Worm (Caenorhabditis elegans) whole organism, young adult: ENCODE results near the gene lgc-48.

ENCODE experiments used
- K12H6.12 ChIP-seq: fragments of 200-800 bp; sonication (Bioruptor generic); optimal IDR thresholded peaks from 2 replicates; lab custom pipeline; 2018; ENCODE audit warnings: mild to moderate bottlenecking, missing genetic modification characterization, missing compliant biosample characterization
- Y53G8AR.9 ChIP-seq: fragments of 200-800 bp; sonication (Bioruptor generic); conservative IDR thresholded peaks from 2 replicates; pipeline ENCODE4 v1.3.6; 2022; ENCODE audit warnings: missing genetic modification reagents, missing genetic modification characterization, missing compliant biosample characterization
- cebp-1 ChIP-seq, 2 experiments: fragments of 200-800 bp in 1 of 2; sonication (Bioruptor generic) in 1 of 2; sonication (generic microtip) in 1 of 2; IDR thresholded peaks in 1 of 2; optimal IDR thresholded peaks in 1 of 2; 2 replicates each; pipeline versions ENCODE4 v1.3.6 to Lab custom; 2017 to 2022; ENCODE audit warnings: missing compliant biosample characterization in 2 of 2, missing genetic modification characterization in 2 of 2, mild to moderate bottlenecking in 1 of 2, missing genetic modification reagents in 1 of 2, moderate library complexity in 1 of 2
- lin-35 ChIP-seq, 3 experiments: fragments of 150-350 bp in 2 of 3; sonication (generic microtip) in 1 of 3; optimal IDR thresholded peaks; 2 replicates each; lab custom pipeline; 2014 to 2018; ENCODE audit warnings: missing biosample characterization in 3 of 3, missing genetic modification characterization in 3 of 3, missing genetic modification reagents in 3 of 3
- madf-6 ChIP-seq: fragments of 200-800 bp; sonication (Bioruptor generic); IDR thresholded peaks from 2 replicates; pipeline ENCODE4 v1.3.6; 2022; ENCODE audit warnings: missing genetic modification reagents, missing genetic modification characterization, missing compliant biosample characterization
- nhr-90 ChIP-seq: sonication (generic microtip); optimal IDR thresholded peaks from 2 replicates; lab custom pipeline; 2016; ENCODE audit warnings: missing genotype, mild to moderate bottlenecking, missing genetic modification characterization, missing compliant biosample characterization
- rec-8 ChIP-seq, 2 experiments: sonication (generic microtip); optimal IDR thresholded peaks; 2 replicates each; lab custom pipeline; 2016; ENCODE audit warnings: mild to moderate bottlenecking in 2 of 2, missing genetic modification characterization in 2 of 2, missing genetic modification reagents in 2 of 2, missing genotype in 2 of 2, missing biosample characterization in 1 of 2, missing compliant biosample characterization in 1 of 2, moderate library complexity in 1 of 2
- unc-62 ChIP-seq: fragments of 150-350 bp; optimal IDR thresholded peaks from 2 replicates; lab custom pipeline; 2014; ENCODE audit warnings: missing biosample characterization, missing genetic modification reagents, missing genetic modification characterization

- TF ChIP-seq K12H6.12 (tag; lab: Kevin White, UChicago), result no peak
- TF ChIP-seq nhr-90 (tag; lab: Kevin White, UChicago), result no peak
- no peak for TF ChIP-seq rec-8 (tag; optimal IDR thresholded peaks at IDR 0.05; lab: Kevin White, UChicago)
- no peak for TF ChIP-seq cebp-1 (GFP tag; IDR thresholded peaks at IDR 0.05; lab: Robert Waterston, UW)
- no peak for TF ChIP-seq cebp-1 (tag; optimal IDR thresholded peaks at IDR 0.05; lab: Kevin White, UChicago)
- no peak for TF ChIP-seq unc-62 (GFP tag; lab: Kevin White, UChicago)
- TF ChIP-seq Y53G8AR.9 (GFP tag; lab: Robert Waterston, UW), result no peak
- no peak for TF ChIP-seq lin-35 (GFP tag; optimal IDR thresholded peaks at IDR 0.05; lab: Kevin White, UChicago)
- TF ChIP-seq madf-6 (GFP tag; lab: Robert Waterston, UW), result no peak
Observed at ce11 chrV:13356210-13356609, 16.2 kb downstream of the lgc-48 start.
